Fruit fly (Drosophila melanogaster) whole organism, larva: ENCODE data around the gene CG6013.

Source experiments
- noc ChIP-seq: fragments of 200-800 bp; sonication (Bioruptor generic); optimal IDR thresholded peaks from 3 replicates; lab custom pipeline; 2019; ENCODE audit warnings: missing biosample characterization, mild to moderate bottlenecking, missing genetic modification characterization, moderate library complexity

The CG6013 gene

DNA sequence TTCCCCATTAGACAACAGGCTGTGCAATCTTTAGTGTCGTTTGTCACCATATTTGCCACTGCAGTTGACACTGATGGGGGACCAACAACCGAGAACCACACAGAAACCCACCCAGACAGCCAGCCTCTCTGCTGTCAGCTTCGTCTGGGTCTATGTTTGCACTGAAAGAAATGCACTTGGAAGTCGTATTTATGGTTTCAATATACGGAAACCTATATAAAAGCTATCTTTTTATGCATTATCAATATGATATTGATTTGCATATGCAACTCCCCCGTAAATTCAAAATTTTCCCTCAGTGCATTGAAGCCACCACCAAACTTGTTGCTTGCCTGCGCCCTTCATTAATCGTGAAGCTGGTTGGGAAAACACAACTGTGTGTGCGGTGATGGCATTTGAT, 42.9 kb downstream of the CG6013 start:
- TF ChIP-seq noc, result no peak

DNA sequence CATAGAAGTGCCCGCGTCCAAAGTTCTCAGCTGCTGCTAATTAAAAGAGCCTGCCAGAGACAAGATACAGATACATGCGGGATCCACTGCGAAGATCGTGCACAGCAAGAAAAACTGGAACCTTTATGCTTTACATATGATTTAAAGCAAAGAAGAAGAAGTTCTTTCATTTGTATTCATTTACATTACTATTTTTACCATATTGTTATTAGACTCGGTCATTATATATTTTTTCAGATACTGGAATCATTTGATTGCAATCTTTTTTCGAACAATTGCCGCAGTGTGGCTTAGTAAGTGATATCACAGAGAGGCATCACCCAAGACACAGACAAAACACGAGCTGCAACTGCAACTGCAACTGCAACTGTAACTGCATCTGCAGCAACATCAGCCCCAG, 43.8 kb downstream of the CG6013 start:
- no peak for TF ChIP-seq noc

DNA sequence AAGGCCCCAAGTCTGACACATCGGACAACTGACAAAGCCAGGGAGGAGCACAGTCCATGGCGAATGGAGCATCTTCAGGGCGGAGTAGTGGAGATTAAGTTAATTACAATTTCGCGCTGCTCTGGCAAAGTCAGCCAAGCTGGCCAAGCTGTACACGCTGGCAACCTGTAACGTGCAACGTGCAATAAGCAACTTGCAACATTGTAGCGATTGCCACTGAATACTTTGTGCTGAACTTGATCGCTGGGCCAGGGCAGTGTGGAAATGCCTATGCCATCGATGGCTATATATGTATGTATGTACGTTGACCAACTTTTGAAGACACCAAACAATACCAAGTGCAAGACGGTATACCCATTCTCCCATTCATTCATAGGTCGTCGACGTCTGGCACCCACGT, 46.6 kb downstream of the CG6013 start:
- no peak for TF ChIP-seq noc

DNA sequence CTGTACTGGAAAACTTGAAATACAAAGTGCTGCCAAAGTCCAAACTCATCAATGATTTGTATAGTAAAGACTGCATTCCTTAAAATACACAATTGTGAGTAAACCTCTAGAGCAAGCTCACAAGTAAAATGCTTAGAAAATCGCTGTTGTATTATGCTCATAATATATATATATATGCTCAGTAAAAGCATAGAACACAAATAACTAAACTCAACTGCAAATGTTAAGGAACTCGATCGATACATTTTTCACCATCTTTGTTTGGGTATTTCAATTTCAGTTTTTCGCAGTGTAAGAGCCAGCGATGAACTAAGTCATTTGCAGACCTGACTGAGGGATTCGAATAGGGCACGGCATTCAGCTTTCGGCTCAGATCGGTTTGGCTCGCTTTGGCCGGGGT, 47.8 kb downstream of the CG6013 start:
- no peak for TF ChIP-seq noc

DNA sequence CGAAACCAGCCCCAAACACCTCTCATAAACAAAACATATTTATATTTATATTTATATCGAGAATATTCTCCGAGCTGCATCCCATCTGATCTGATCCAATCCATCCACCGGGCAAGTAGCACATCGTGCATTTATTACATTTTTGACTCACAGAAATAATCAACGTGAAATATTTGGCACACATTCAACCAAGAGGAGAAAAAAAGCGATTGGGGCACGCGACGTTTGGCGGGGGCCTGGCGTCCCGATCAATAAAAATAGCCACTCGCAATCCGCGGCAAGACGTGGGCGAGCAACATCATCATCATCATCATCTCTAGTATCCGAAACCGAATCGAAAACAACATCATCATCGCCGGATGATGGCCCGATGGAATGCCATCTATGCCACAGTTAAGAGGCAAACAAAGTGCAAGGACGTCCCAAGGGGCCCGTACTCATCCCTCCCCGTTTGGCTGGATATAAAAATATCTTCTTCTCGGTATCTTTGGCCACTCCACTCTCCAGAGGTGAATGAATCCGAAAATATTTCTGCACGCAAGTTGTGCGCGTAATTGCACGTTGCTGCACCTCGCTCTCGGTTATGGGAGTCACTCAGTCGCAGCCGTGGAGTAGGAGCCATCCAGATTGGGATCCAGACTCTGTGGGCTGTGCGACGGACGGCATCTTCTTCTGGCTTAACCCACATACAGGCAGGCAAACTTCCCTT, 49.5 kb downstream of the CG6013 start:
- TF ChIP-seq noc, result no peak
